Fruit fly (Drosophila melanogaster): ENCODE results near the gene sturkopf.

sturkopf gene

DNA sequence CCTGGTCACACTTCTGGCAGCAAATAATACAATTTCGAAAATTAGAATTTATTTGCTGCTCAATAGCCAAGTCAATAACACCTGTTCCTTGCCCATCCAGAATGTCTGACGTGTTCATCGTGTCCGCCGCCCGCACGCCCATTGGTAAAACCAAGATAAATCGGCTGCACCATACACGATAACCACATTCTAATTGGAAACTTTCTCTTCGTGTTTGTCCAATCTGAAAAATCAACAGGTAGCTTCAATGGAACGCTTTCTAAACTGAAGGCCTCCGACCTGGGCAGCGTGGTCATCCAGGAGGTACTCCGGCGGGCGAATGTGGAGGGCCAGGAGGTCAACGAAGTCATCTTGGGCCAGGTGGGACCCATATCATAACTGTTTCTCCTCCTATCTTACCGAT is 10.2 kb downstream of the sturkopf start:
- TF ChIP-seq noc (tag; optimal IDR thresholded peaks at IDR 0.05), result no peak

DNA sequence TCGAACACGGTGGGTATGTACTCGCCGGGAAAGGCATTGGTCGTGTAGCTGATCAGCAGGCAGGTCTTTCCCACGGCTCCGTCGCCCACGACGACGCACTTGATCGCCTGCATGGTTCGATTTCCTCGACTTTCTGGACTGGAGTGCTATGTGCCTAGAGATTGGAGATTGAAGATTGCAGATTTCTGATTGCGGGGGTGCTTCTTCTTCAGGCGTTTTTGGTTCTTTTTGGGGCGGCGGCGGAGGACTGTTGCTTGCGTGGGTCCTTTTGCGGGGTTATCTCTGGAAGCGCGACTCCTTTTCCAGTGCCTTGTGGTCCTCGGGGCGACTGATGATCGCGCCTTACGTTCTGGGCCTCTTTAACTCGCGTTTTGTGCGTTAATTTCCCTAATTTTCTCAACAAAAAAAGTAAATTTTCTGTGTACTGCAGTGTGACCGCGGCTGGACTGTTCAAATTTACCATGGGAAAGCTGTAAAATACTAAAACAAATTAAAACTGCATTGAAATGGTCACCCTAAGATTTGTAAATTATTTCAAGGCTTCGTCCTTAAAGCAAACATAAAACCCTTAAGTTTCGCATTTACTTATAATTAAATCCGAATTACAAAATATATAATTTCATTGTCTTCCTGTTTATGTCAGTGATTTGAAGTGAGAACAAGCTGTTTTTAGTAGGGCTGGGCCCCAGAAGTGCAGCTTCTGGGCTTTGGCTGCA is 10.8 kb downstream of the sturkopf start, which contains the start of the genes Rac1 and Acat2:
TSS of gene Rac1 (minus strand) at position 450 of the 716 bp plus-strand sequence.
TSS of gene Acat2 (plus strand) at position 711 of the 716 bp plus-strand sequence.
- no peak for TF ChIP-seq noc (tag; optimal IDR thresholded peaks at IDR 0.05)

DNA sequence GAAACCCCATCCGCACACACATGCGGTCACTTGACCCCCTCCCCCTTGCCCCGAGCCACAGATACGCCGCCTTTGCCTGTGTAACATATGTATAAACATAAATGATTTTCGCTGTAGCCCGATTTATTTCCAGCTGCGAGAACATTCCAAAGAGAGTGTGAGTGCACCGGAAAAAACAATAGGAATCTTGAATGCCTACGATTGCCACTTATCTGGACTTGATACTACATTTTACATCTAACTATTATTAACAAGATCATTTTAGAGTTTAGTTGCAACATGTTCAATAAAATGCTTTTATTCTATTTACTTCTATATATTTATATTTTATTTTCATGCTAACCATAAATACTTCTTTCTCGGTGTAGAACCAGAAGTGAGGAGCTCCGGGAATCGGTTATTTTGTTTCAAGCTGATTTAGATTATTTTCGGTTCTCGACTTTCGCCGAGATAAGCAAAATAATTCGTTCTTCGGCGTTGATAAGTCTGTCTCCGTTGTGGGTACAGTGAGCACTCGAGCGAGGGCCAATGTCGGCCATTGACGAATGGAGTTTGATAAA is 13.0 kb downstream of the sturkopf start:
- TF ChIP-seq noc (tag; optimal IDR thresholded peaks at IDR 0.05), result peak; percentile 95

DNA sequence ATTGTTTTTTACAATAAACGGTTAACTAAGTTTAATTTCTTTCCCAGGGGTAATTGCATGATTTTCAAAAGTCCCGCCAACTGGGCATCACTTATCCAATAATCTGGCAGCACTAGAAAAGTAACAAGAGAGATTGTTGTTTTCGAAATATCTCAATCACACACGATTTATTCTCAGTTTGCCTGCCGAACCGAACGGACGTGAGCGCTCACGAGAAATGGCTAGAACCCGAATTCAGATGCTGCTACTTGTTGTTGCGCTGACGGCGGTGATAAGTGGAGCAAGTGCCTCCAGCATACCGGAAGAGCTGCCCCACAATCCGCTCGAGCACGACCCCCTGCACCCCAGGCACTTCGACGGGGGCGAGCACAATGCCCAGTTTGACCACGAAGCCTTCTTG is 14.7 kb downstream of the sturkopf start, which contains the start of gene scf:
TSS of gene scf (plus strand) at position 164 of the 400 bp plus-strand sequence.
- TF ChIP-seq noc (tag; optimal IDR thresholded peaks at IDR 0.05), result no peak

DNA sequence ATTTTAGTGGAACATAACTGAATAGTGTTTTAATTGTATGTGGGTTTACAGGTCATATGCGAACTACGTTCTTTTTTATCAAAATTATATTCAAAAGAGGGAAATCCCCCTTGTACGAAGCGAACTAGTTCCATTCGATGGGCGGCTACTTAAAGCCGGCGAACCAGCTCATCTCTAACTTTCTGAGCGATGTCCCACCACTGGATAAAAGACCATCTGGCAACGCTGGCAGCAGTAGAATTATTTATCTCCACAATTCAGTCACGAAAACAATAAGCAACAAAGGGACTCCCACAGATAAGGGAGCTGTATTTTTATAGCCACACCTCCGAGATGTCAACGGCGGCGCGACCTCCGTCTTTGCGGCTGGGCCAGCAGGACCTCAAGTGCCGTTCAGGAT is 17.5 kb downstream of the sturkopf start, which contains the start of gene Rabex-5:
TSS of gene Rabex-5 (plus strand) at position 221 of the 400 bp plus-strand sequence.
- TF ChIP-seq noc (tag; optimal IDR thresholded peaks at IDR 0.05), result no peak

DNA sequence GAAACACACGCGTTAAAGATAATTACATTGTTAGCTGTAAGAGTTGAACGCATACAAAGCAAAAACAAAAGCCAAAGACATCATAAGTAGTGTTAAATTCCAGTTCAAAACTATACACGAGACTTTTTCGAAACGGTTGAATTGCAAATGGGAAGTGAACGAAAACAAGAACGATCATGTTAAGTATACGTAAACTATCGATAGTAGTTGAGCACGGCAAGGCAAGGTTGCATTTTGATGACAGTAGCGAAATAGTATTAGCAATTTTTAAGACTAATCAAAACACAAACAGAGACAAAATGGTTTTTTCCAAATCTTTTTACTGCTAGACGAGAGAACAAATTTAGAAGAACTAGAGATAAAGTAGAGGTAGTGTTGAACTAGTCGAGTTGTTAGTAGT is 18.3 kb downstream of the sturkopf start:
- TF ChIP-seq noc (tag; optimal IDR thresholded peaks at IDR 0.05), result no peak

DNA sequence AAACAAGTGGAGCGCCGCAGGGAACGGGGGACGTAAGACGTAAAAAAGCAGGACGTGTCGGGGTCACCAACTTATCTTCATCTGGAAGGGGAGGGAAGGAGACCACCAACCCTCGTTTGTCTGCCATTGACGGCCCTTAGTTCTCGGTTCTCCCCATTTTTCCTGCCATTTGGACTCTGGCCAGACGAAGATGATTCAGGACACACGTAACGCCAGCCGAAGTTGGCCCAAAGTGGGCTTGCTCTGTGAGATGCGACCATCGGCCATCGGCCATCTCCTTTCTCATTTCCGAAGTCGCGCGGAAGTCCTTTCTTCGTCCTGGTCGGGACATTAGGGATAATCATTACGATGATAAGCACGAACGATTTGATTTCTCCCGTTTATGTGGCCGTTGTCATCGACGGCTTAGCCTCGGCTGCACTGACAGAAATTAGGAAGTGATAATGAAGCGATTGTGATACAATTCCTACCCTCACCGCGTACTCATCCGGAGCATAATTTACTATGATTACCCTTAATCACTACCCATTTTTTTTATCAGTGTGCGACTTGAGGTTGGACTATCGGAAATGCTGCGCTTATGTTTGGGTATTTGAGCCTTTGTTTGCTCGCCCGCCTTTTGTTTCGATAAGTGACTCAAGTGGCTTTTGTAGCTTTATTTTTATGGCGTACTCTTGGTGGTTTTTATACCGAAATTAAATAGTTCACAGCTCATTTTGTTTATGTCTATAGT is 32.1 kb downstream of the sturkopf start:
- TF ChIP-seq noc (tag; optimal IDR thresholded peaks at IDR 0.05), result no peak

DNA sequence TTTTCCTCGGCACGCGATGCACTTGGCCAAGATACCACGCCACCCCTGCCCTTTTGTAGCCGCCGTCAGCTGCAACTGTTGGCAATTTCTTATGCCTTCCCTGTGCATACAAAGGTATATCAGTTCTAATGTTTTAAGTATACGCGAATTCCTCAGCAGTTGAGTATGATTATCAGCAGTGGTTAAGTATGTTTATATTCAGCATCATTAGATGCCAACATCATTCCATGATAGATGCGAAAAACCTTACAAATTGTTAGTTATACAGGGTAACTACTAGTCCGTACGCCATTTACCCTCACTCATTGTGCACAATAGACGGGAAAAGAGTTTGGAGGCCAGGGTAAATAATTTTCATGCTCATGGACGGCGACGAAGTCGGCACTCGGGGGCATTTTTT is 33.5 kb downstream of the sturkopf start:
- no peak for TF ChIP-seq noc (tag; optimal IDR thresholded peaks at IDR 0.05)

DNA sequence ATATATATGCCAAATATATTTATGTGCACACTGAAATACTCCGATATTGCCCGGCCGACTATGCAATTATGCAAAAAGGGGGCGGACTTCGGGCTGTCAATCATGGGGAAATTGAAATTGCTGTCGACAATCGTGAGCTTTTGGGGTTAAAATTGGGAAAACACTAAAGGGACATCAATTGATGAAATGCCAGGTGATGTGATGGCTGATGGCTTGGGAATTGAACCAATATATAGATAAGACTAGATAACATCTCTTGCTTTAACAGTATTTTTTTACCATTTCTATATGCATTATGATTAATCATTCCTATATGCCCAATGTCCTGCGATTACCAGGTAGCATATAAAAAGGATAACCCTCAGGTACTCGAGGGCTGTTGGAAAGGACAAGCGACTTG is 35.2 kb downstream of the sturkopf start:
- TF ChIP-seq noc (tag; optimal IDR thresholded peaks at IDR 0.05), result no peak

DNA sequence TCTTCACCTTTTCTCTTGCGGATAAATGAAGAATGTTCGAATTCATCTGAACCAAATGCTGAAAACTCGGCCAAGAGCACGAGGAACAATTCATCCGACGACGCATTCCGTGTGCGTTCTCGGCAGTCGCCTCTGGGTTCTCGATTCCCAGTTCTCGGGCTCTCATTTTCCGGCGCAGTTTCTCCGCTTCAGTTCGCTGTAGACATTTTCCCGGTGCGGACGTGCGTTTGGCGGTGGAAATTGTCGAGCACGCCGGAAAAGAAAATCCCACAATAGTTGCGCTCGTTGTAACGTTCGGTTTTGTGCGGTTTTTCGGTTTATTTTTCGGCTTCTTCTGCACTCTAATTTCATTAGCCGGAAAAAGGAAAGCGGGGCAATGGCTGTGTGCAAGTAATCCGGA is 37.4 kb downstream of the sturkopf start, which contains the start of gene CG32333:
TSS of gene CG32333 (plus strand) at position 190 of the 400 bp plus-strand sequence.
- TF ChIP-seq noc (tag; optimal IDR thresholded peaks at IDR 0.05), result no peak

DNA sequence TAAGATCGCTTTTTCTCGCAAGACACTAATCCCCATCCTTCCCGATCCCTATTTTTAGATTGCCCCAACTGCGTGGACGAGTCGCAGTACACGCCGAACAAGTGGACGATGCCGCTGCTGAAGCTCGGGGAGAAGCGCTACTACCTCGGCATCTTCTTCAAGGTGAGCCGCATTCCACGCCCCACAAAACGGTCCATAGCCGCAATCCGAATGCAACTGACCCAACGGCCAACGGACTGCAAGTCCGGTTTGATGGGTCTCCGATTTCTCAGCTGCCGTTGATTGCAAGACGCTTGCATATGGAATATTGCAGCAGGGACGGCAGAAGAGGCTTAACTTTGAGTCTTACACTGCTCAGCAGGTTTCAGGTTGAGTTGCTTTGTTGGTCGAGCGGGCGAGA is 44.2 kb downstream of the sturkopf start:
- TF ChIP-seq noc (tag; optimal IDR thresholded peaks at IDR 0.05), result no peak

DNA sequence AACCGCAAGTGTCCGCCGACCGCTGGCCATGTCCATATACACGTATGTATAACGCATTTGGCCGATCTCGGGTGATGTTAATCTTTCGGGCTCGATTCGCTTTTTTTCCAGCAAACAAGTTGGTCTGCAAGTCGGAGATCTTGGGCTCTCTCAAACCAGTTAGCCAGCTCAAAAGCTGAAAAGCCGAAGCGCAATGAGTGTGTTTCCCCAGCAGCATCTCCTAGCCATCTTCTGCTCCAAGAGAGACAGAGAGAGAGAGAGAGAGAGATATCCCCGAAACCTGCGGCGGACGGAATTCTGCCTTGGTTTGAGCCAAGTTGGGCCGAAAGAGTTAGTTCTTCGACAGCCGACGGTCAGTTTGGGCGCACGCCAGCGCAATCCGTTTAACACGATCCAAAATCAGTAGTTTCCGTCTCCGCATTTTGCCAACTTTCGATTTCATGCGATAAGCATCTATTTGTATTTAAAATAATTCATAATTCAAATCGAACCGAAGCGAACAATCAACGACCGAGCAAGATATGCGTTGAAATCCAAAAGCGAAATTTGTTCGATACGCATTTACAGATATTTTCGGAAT is 47.7 kb downstream of the sturkopf start:
- TF ChIP-seq noc (tag; optimal IDR thresholded peaks at IDR 0.05), result no peak

DNA sequence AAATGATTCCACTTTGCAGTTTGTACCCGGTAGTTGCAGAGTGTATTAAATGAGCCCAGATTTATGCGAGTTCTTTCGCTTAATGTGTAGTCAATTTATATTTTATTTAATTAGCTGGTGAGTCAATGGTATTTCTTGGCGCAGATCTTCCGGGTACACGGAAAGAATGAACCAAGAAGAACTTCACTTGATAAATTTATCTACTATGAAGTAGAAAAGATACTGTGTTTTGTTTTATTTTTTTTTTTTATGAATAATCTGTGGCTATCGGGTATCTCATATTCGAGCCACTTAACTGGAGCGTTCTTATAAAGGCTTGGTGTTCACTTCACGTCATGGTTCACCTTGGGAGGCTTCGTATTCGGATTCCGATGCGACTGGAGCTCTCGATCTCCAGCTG is 48.2 kb downstream of the sturkopf start:
- no peak for TF ChIP-seq noc (tag; optimal IDR thresholded peaks at IDR 0.05)

Data from whole organism, larva.